Worm (Caenorhabditis elegans) whole organism, midembryonic: ENCODE data around the gene aco-2.

Experiments used
- T22C8.4 ChIP-seq: fragments of 200-800 bp; sonication (Bioruptor generic); IDR thresholded peaks from 2 replicates; pipeline ENCODE4 v1.3.6; 2022; ENCODE audit warnings: missing genetic modification characterization, missing compliant biosample characterization
- cog-1 ChIP-seq: sonication (generic microtip); optimal IDR thresholded peaks from 2 replicates; lab custom pipeline; 2016; ENCODE audit warnings: missing genetic modification characterization, missing compliant biosample characterization
- flt-1 ChIP-seq: fragments of 200-800 bp; sonication (Bioruptor generic); IDR thresholded peaks from 2 replicates; pipeline ENCODE4 v1.3.6; 2022; ENCODE audit warnings: missing genetic modification characterization, missing compliant biosample characterization
- klf-2 ChIP-seq: fragments of 200-800 bp; sonication (Bioruptor generic); conservative IDR thresholded peaks from 2 replicates; pipeline ENCODE4 v1.3.6; 2022; ENCODE audit warnings: missing genetic modification reagents, missing genetic modification characterization, missing compliant biosample characterization
- med-1 ChIP-seq: sonication (generic microtip); optimal IDR thresholded peaks from 2 replicates; lab custom pipeline; 2017; ENCODE audit warnings: missing genetic modification characterization, mild to moderate bottlenecking, missing compliant biosample characterization, antibody characterized with exemption, missing genetic modification reagents; ENCODE audit not compliant: insufficient read depth
- ref-1 ChIP-seq: fragments of 200-800 bp; sonication (Bioruptor generic); conservative IDR thresholded peaks from 2 replicates; pipeline ENCODE4 v1.3.6; 2022; ENCODE audit warnings: missing genetic modification reagents, missing genetic modification characterization, missing compliant biosample characterization
- tab-1 ChIP-seq: fragments of 200-800 bp; sonication (Bioruptor generic); IDR thresholded peaks from 2 replicates; pipeline ENCODE4 v1.3.6; 2022; ENCODE audit warnings: missing genetic modification characterization, missing compliant biosample characterization
- ztf-23 ChIP-seq: fragments of 200-800 bp; sonication (Bioruptor generic); IDR thresholded peaks from 2 replicates; pipeline ENCODE4 v1.3.6; 2022; ENCODE audit warnings: missing genetic modification reagents, missing genetic modification characterization, missing compliant biosample characterization
- ztf-29 ChIP-seq: fragments of 200-800 bp; sonication (Bioruptor generic); IDR thresholded peaks from 2 replicates; pipeline ENCODE4 v1.3.6; 2022; ENCODE audit warnings: missing genetic modification reagents, missing genetic modification characterization, missing compliant biosample characterization

The aco-2 gene

DNA sequence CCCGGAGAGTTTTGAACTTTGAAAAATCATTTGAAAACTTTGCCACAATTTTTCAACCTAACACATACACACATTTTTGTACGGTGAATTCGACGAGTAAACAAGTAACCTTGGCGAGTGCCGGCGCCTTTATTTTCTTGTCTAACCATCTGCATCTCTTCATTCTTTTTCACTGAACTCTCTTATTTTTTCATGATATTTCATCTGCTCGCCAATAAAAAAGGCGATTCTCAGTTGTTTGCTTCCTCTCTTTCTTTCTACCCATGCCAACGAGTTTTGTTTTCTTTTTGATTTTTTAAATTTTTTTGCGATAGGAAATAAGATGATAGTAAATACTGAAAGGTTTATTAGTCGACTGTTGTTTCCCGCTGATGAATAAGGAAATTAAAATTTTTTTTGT is 5.2 kb downstream of the aco-2 start:
- no peak for TF ChIP-seq ztf-29 (GFP tag; lab: Robert Waterston, UW)

DNA sequence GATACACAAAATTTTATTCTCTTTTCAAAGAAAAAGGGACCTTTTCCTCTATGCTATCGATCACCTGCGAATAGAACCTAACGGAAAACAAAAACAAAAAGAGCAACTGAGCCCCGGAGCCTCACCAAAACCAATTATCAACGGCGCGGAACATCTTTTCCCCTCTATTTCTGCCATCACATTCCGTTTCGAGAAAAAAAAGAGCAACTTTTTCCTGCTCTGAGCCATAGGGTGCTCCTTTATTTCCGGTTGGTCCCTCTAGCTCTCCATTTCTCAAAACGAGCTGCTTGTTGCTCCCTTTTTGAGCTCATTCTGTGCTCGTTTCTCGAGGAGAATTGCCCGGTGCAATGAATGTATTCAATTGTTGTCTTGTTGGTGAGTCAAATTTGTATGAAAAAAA is 6.1 kb downstream of the aco-2 start, which contains the start of gene clp-1:
clp-1 (plus strand) TSS at position 301 of the 400 bp plus-strand sequence.
- TF ChIP-seq ztf-29 (GFP tag; lab: Robert Waterston, UW) (no peak), tab-1 (GFP tag; lab: Robert Waterston, UW) (no peak), klf-2 (GFP tag; lab: Robert Waterston, UW) (no peak), T22C8.4 (no peak), ztf-23 (GFP tag; lab: Robert Waterston, UW) (no peak), med-1 (GFP tag; lab: Kevin White, UChicago) (no peak), ref-1 (GFP tag; lab: Robert Waterston, UW) (no peak), flt-1 (no peak), cog-1 (tag; lab: Kevin White, UChicago) (no peak)

DNA sequence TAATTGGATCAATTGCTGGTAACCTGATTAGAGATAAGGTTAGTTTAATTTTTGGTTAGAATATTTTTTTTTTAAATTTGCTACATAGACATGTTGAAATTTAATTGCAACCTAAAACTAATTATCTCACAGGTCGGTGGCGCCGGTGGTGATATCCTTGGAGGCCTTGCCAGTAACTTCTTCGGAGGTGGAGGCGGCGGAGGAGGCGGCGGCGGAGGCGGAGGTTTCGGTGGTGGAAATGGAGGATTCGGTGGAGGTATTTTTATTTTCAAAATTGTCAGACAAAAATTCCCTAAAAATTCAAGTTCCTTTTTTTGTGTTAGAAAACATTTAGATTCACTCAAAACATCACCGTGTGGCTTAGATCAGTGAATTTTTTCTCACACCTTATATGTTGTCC is 7.7 kb downstream of the aco-2 start:
- no peak for TF ChIP-seq T22C8.4
- no peak for TF ChIP-seq cog-1 (tag; lab: Kevin White, UChicago)
- no peak for TF ChIP-seq flt-1
- TF ChIP-seq ztf-23 (GFP tag; lab: Robert Waterston, UW): no peak

DNA sequence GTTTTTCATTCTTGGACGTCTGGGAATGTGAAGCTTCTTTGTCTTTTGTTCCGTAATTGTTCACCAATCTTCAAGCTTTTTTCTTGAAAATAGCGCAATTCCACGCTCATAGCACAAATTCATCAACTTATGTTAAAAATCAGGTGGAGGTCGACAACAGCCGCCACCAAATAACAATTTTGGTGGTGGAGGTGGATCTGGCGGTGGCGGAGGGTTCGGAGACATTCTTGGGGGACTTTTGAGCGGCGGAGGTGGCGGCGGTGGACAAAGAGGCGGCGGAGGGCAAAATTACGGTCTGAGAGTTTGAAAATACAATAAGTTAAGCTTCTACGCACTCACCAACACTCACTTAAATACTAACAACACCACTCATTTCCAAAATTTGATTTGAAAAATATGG is 8.4 kb downstream of the aco-2 start:
- TF ChIP-seq ref-1 (GFP tag; lab: Robert Waterston, UW): no peak
- TF ChIP-seq flt-1: no peak
- no peak for TF ChIP-seq ztf-23 (GFP tag; lab: Robert Waterston, UW)
- TF ChIP-seq T22C8.4: no peak
- no peak for TF ChIP-seq tab-1 (GFP tag; lab: Robert Waterston, UW)
- TF ChIP-seq ztf-29 (GFP tag; lab: Robert Waterston, UW): no peak
- TF ChIP-seq klf-2 (GFP tag; lab: Robert Waterston, UW): no peak
- no peak for TF ChIP-seq cog-1 (tag; lab: Kevin White, UChicago)
- no peak for TF ChIP-seq med-1 (GFP tag; lab: Kevin White, UChicago)

DNA sequence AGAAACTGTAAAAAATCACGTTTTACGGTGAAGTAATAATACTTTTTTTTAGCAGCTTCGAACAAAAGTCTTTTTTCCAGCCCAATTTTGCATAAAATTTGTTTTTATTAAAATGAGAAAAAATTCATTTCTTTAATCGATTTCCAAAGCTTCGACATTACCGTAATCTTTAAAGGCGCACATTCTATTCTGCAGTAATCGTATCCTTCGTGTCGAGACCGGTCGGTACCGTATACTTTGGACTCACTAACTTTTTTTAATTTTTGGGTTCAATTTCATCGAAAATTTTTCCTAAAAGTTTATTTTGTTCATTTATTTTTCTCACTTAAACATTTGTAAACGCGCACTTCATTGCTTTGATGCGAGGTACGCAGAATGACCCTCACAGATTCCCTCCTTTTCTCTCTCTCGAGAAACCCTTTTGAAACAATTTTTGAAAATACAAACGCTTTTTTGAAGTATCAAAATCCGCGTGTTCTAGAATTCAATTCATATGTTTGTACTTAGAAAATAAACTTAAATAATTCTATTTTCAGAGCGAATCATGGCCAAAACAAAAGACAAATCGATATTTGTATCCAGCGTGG is 13.2 kb downstream of the aco-2 start, which contains the start of gene hrpk-2:
hrpk-2 (plus strand) TSS at position 537 of the 587 bp plus-strand sequence.
- no peak for TF ChIP-seq ztf-29 (GFP tag; lab: Robert Waterston, UW)
- no peak for TF ChIP-seq T22C8.4
- TF ChIP-seq flt-1: no peak
- no peak for TF ChIP-seq ztf-23 (GFP tag; lab: Robert Waterston, UW)
- no peak for TF ChIP-seq cog-1 (tag; lab: Kevin White, UChicago)
- no peak for TF ChIP-seq med-1 (GFP tag; lab: Kevin White, UChicago)
- TF ChIP-seq klf-2 (GFP tag; lab: Robert Waterston, UW): no peak
- TF ChIP-seq tab-1 (GFP tag; lab: Robert Waterston, UW): no peak
- TF ChIP-seq ref-1 (GFP tag; lab: Robert Waterston, UW): no peak

DNA sequence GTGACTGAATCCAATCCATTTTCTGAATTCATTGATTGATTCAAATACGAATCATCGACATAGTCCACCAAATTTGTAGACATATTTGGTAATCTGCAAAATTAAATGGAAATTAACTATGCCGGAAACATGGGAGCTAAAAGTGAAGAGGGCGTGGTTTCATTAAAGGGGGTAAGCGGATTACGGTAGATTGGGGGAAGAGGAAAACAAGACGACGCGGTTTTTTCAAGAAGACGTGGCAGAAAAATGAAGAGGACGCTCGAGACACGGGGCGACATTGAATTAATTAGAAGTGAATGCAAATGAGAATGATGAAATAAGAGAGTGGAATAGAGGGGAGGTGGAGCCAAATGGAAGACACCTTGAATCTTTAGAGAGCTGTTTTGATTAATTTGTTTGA is 22.8 kb downstream of the aco-2 start, which contains the start of gene npr-17:
npr-17 (minus strand) TSS at position 101 of the 400 bp plus-strand sequence.
- no peak for TF ChIP-seq cog-1 (tag; lab: Kevin White, UChicago)
- TF ChIP-seq ref-1 (GFP tag; lab: Robert Waterston, UW): no peak
- TF ChIP-seq tab-1 (GFP tag; lab: Robert Waterston, UW): no peak
- TF ChIP-seq ztf-29 (GFP tag; lab: Robert Waterston, UW): no peak
- no peak for TF ChIP-seq med-1 (GFP tag; lab: Kevin White, UChicago)
- no peak for TF ChIP-seq T22C8.4
- no peak for TF ChIP-seq klf-2 (GFP tag; lab: Robert Waterston, UW)
- no peak for TF ChIP-seq flt-1
- TF ChIP-seq ztf-23 (GFP tag; lab: Robert Waterston, UW): no peak

DNA sequence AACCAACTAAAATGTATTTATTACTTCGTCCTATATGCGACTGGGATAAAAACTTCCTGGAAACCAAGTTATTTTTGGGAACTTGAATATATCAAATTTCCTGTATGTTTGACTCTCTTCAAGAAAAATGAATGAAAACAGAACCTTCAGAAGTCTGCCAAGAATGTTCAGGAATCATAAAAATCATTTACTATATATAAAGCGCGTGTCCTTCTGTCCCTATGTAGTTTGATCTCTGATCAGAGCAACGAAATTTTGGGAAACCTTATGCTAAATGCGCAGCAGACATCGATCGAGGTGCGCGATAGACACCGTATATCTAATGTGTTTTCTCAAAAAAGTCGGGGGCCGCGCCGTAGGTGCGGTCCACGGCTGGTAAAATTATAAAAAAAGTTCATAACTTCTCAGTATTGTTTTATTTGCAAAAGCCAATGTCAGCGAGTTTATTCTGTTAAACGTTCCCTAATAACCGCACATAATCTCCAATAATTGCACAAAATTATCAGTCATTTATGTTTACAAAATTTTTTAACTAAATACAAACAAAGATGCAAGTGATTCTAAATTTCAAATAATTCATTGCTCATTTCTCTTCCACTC is 24.0 kb downstream of the aco-2 start:
- no peak for TF ChIP-seq tab-1 (GFP tag; lab: Robert Waterston, UW)
- TF ChIP-seq T22C8.4: no peak
- TF ChIP-seq med-1 (GFP tag; lab: Kevin White, UChicago): no peak
- no peak for TF ChIP-seq ztf-23 (GFP tag; lab: Robert Waterston, UW)
- no peak for TF ChIP-seq ztf-29 (GFP tag; lab: Robert Waterston, UW)
- TF ChIP-seq ref-1 (GFP tag; lab: Robert Waterston, UW): no peak

DNA sequence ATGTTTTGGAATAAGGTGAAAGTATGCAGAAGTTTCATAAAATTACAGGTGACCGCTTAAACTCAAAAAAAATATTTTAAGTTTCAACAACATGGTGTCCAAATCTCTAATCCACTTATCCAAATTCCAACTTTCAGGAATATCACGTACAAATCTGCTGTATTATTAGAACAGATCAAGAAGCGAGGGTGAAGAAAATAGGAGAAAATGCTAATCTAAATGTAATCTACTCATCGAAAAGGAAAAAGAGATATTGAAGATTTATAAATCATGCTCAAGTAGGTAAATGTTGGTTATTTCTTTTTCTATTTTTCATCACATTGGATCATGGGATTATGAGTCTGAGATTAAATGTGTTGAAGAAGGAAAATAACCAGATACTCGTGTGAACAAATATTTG is 28.0 kb downstream of the aco-2 start:
- TF ChIP-seq med-1 (GFP tag; lab: Kevin White, UChicago) (no peak), T22C8.4 (no peak), cog-1 (tag; lab: Kevin White, UChicago) (no peak), ztf-29 (GFP tag; lab: Robert Waterston, UW) (no peak), ref-1 (GFP tag; lab: Robert Waterston, UW) (no peak), flt-1 (no peak), klf-2 (GFP tag; lab: Robert Waterston, UW) (no peak), ztf-23 (GFP tag; lab: Robert Waterston, UW) (no peak), tab-1 (GFP tag; lab: Robert Waterston, UW) (no peak)

DNA sequence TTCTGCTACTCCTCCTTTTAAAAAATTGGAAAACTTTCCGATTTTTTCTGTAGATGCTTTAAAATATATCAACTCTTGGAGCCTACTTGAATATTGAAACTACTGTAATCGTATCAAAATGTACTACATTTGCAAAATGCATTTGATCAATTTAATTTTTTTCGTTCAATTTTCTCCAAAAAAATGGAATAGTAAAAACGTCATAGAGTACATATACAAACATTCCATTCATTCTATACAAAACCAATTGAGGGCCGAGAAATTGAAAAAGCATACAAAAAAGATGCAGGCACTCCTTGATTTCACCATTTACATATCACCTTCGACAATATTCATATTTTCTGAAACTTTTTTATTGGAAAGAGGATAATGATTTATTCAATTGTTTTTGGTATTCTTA is 30.6 kb downstream of the aco-2 start, which contains the start of gene C06G4.6:
C06G4.6 (plus strand) TSS at position 301 of the 400 bp plus-strand sequence.
- TF ChIP-seq med-1 (GFP tag; lab: Kevin White, UChicago) (no peak), ztf-29 (GFP tag; lab: Robert Waterston, UW) (no peak), klf-2 (GFP tag; lab: Robert Waterston, UW) (no peak), cog-1 (tag; lab: Kevin White, UChicago) (no peak), ref-1 (GFP tag; lab: Robert Waterston, UW) (no peak), flt-1 (no peak), ztf-23 (GFP tag; lab: Robert Waterston, UW) (no peak), T22C8.4 (no peak), tab-1 (GFP tag; lab: Robert Waterston, UW) (no peak)
